Worm (Caenorhabditis elegans): ENCODE data around the gene kcc-1.

DNA sequence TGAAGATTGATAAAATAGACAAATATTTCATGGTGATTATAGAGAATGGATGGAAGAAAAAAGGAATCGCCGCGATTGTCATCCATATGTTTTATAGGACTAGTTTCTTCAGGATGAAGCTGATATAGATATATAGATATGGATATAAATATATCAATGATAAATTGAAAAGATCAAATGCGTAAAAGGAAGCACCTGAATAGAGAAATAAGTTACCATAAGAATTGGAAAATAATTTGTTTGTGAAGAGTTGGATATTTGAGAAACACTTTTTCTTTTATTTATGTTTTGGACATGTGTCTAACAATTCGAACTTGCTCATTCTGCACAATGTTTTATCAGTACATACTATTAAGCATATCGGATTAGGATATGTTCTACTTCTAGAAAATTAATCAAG, 18.0 kb upstream of the kcc-1 start, which contains the start of gene C42D4.13:
- no peak for TF ChIP-seq fkh-10 (GFP tag; optimal IDR thresholded peaks at IDR 0.05)
- TF ChIP-seq duxl-1 (tag; optimal IDR thresholded peaks at IDR 0.05; ENCODE audit: poor library complexity): no peak

Data from whole organism, L4 larva.